Worm (Caenorhabditis elegans) whole organism, young adult: ENCODE results near the gene sax-2.

Experiments
- B0035.1 ChIP-seq: sonication (generic microtip); optimal IDR thresholded peaks from 2 replicates; lab custom pipeline; 2016; ENCODE audit warnings: missing genetic modification characterization, mild to moderate bottlenecking, missing compliant biosample characterization, missing genotype, missing genetic modification reagents
- F33H1.4 ChIP-seq: fragments of 200-800 bp; sonication (Bioruptor generic); IDR thresholded peaks from 2 replicates; pipeline ENCODE4 v1.3.6; 2022; ENCODE audit warnings: missing genetic modification reagents, missing genetic modification characterization, missing compliant biosample characterization
- athp-1 ChIP-seq: sonication (generic microtip); optimal IDR thresholded peaks from 2 replicates; lab custom pipeline; 2017; ENCODE audit warnings: mild to moderate bottlenecking, missing genetic modification characterization, missing compliant biosample characterization
- ceh-100 ChIP-seq: fragments of 200-800 bp; sonication (Bioruptor generic); IDR thresholded peaks from 2 replicates; pipeline ENCODE4 v1.3.6; 2022; ENCODE audit warnings: missing genetic modification reagents, missing genetic modification characterization, missing compliant biosample characterization
- nhr-120 ChIP-seq: fragments of 200-800 bp; sonication (Bioruptor generic); IDR thresholded peaks from 2 replicates; pipeline ENCODE4 v1.3.6; 2022; ENCODE audit warnings: missing genetic modification characterization, missing compliant biosample characterization
- pha-4 ChIP-seq: fragments of 150-350 bp; sonication (generic microtip); optimal IDR thresholded peaks from 2 replicates; lab custom pipeline; 2014; ENCODE audit warnings: missing biosample characterization, missing genetic modification reagents, missing genetic modification characterization
- snpc-4 ChIP-seq, 5 experiments: fragments of 150-350 bp in 1 of 5; sonication (generic microtip) in 4 of 5; optimal IDR thresholded peaks; 2 replicates each; lab custom pipeline; 2014 to 2018; ENCODE audit warnings: missing genetic modification characterization in 5 of 5, missing biosample characterization in 3 of 5, antibody characterized with exemption in 2 of 5, mild to moderate bottlenecking in 2 of 5, missing compliant biosample characterization in 2 of 5, missing genotype in 2 of 5, moderate library complexity in 2 of 5, missing genetic modification reagents in 1 of 5
- tlf-1 ChIP-seq: fragments of 200-800 bp; sonication (Bioruptor generic); optimal IDR thresholded peaks from 2 replicates; lab custom pipeline; 2018; ENCODE audit warnings: mild to moderate bottlenecking, missing genetic modification characterization, missing compliant biosample characterization
- xnd-1 ChIP-seq: sonication (generic microtip); optimal IDR thresholded peaks from 2 replicates; lab custom pipeline; 2016; ENCODE audit warnings: missing genotype, missing genetic modification reagents, missing genetic modification characterization, missing compliant biosample characterization

DNA sequence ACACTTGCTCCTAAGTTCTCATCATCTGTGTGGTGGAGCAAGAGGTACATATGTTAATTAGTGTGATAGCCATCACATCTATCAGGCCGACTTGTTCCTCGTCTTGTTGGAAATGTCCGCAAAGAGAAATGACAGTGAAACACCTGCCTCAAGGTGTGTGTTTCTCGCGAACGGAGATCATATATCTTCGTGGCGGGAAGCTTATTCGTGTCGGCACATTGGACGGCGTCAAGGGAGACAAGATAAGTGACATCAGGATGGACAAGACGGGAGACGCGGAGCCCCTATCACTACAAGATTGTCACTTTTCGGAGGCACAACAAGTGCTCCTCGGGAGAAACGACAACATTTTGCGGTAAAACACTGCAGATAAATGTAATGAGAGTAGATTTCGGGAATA is 30.3 kb downstream of the sax-2 start:
- TF ChIP-seq xnd-1 (tag; lab: Kevin White, UChicago): no peak
- no peak for TF ChIP-seq snpc-4 (GFP tag; optimal IDR thresholded peaks at IDR 0.05; lab: Kevin White, UChicago)
- no peak for TF ChIP-seq snpc-4 (tag; optimal IDR thresholded peaks at IDR 0.05; lab: Kevin White, UChicago)
- TF ChIP-seq B0035.1 (tag; lab: Kevin White, UChicago): no peak
- TF ChIP-seq tlf-1 (GFP tag; lab: Kevin White, UChicago): no peak
- no peak for TF ChIP-seq athp-1 (tag; lab: Kevin White, UChicago)
- TF ChIP-seq pha-4 (tag; lab: Kevin White, UChicago): no peak
- TF ChIP-seq ceh-100: no peak
- TF ChIP-seq F33H1.4 (GFP tag; lab: Robert Waterston, UW): no peak
- TF ChIP-seq nhr-120 (GFP tag; lab: Robert Waterston, UW): no peak
